Worm (Caenorhabditis elegans): ENCODE measurements around the gene C55A6.12.
A peak's percentile ranks its signal among the peaks of the same experiment; 100 is the strongest.

C55A6.12 gene

DNA sequence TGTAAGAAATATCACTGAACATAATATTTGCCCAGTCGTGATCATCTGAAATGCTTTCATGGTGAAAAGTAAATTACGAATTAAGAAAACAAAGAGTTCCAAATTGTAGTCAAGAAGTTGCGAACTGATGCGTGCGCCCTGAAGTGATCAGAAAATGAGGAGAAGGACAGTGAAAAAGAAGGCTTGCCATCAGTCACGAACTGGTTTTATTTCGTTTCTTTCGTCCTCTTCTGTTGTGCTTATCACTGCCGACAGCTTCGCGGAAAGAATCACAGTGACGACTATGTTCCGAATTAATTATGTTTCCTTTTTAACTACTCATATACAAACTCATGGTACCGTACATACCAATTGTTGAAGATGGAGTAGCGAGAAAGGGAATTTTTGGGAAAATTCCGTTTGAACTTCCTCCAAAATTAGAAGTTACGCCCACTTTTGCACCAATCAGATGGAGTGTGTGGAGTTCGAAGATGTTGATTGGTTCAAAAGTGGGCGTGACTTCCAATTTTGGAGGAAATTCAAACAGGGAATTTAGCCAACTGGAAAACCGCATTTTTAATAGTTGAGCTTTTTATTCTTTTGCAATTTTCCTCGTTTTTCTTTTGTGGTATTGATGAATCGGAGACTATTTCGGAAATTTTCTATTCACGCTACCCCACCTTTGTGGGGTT, at the start of gene C55A6.12:
TSS of gene C55A6.12 (minus strand) at position 51 of the 671 bp plus-strand sequence.
- TF ChIP-seq gmeb-1 (tag; optimal IDR thresholded peaks at IDR 0.05) (peak; percentile 10), elt-3 (tag; optimal IDR thresholded peaks at IDR 0.05) (no peak)

DNA sequence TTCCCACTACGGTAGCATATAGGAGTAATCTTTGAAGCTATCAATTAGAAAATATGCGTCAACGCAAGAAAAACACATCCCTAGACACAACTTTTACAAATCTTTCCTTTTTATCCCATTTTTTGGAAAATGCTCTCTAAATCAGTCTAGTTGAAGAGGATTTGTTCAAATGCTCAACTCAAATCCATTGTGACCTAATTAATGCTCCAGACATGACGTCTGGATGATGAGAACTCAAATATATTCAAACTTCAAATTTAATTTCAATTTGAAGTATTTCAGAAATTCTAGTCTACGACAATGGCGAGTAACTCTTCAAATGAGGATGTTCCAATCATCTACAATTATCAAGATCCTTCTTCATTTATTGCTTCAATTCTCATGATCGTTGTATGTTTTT, 49.4 kb upstream of the C55A6.12 start, which contains the start of gene srx-85:
TSS of gene srx-85 (plus strand) at position 301 of the 400 bp plus-strand sequence.
- TF ChIP-seq mdl-1 (tag; optimal IDR thresholded peaks at IDR 0.05) (no peak), elt-3 (tag; optimal IDR thresholded peaks at IDR 0.05) (no peak), gmeb-1 (tag; optimal IDR thresholded peaks at IDR 0.05) (no peak), nhr-23 (tag; optimal IDR thresholded peaks at IDR 0.05) (no peak), skn-1 (tag; optimal IDR thresholded peaks at IDR 0.05) (no peak), nhr-6 (tag; optimal IDR thresholded peaks at IDR 0.05) (no peak), lin-11 (tag; optimal IDR thresholded peaks at IDR 0.05) (no peak), sma-3 (GFP tag; optimal IDR thresholded peaks at IDR 0.05) (no peak), peb-1 (tag; optimal IDR thresholded peaks at IDR 0.05) (no peak), sem-4 (tag; optimal IDR thresholded peaks at IDR 0.05) (no peak), ztf-4 (tag; optimal IDR thresholded peaks at IDR 0.05) (no peak), egl-27 (tag; optimal IDR thresholded peaks at IDR 0.05) (no peak), crh-2 (tag; optimal IDR thresholded peaks at IDR 0.05) (no peak), lin-13 (GFP tag; optimal IDR thresholded peaks at IDR 0.05) (no peak)

DNA sequence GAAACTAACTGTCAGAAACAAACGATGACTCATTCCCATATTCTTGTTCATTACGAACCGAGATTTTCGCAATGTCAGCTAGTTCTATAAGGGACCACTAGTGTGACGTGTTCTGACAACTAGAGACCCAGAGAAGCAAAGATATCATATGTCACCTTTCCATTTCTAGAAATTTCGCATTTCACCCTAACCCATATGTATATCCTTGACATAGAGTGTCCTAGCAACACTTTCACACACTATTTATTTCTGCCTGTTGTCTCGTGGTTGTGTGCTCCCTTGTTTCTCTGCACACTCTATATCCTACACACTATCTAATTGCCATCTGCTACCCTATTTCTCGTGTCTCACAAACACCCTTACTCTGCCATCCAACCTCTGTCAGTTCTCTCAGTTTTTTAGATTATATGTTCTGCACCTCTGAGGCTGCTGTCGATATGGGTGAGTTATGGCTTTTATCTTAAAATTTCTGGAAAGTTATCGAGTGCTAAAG, 46.0 kb upstream of the C55A6.12 start, which contains the start of the genes F38B7.17 and F38B7.3:
TSS of gene F38B7.17 (minus strand) at position 51 of the 493 bp plus-strand sequence.
TSS of gene F38B7.3 (plus strand) at position 194 of the 493 bp plus-strand sequence.
- TF ChIP-seq ama-1 (optimal IDR thresholded peaks at IDR 0.05), result peak; percentile 79
- TF ChIP-seq ztf-4 (tag; optimal IDR thresholded peaks at IDR 0.05), result peak; percentile 37
- TF ChIP-seq nhr-237 (tag; optimal IDR thresholded peaks at IDR 0.05), result no peak
- peak; percentile 64 for TF ChIP-seq nhr-21 (tag; optimal IDR thresholded peaks at IDR 0.05)
- no peak for TF ChIP-seq nhr-77 (tag; optimal IDR thresholded peaks at IDR 0.05)
- peak in 1 of 2 experiments; percentile 70 for TF ChIP-seq lsy-2 (tag; optimal IDR thresholded peaks at IDR 0.05)
- no peak for TF ChIP-seq dmd-4 (tag; optimal IDR thresholded peaks at IDR 0.05)
- TF ChIP-seq nhr-11 (tag; optimal IDR thresholded peaks at IDR 0.05), result no peak
- TF ChIP-seq elt-1 (tag; optimal IDR thresholded peaks at IDR 0.05), result no peak
- no peak for TF ChIP-seq egl-27 (tag; optimal IDR thresholded peaks at IDR 0.05)
- TF ChIP-seq nhr-6 (tag; optimal IDR thresholded peaks at IDR 0.05), result peak; percentile 50
- TF ChIP-seq elt-3 (tag; optimal IDR thresholded peaks at IDR 0.05), result no peak
- no peak for TF ChIP-seq sma-3 (GFP tag; optimal IDR thresholded peaks at IDR 0.05)
- TF ChIP-seq nhr-10 (tag; optimal IDR thresholded peaks at IDR 0.05), result no peak
- no peak for TF ChIP-seq lin-11 (tag; optimal IDR thresholded peaks at IDR 0.05)
- peak; percentile 69 to 81 for TF ChIP-seq mdl-1 (tag; optimal IDR thresholded peaks at IDR 0.05)
- TF ChIP-seq unc-39 (tag; optimal IDR thresholded peaks at IDR 0.05), result no peak
- TF ChIP-seq aly-2 (tag; optimal IDR thresholded peaks at IDR 0.05), result no peak
- peak; percentile 69 for TF ChIP-seq crh-2 (tag; optimal IDR thresholded peaks at IDR 0.05)
- peak; percentile 44 for TF ChIP-seq unc-55 (GFP tag; optimal IDR thresholded peaks at IDR 0.05)
- no peak for TF ChIP-seq skn-1 (tag; optimal IDR thresholded peaks at IDR 0.05)
- no peak for TF ChIP-seq alr-1 (tag; optimal IDR thresholded peaks at IDR 0.05)
- TF ChIP-seq blmp-1 (tag; optimal IDR thresholded peaks at IDR 0.05; ENCODE audit: insufficient read depth), result peak; percentile 77
- TF ChIP-seq Y55F3AM.14 (GFP tag; optimal IDR thresholded peaks at IDR 0.05), result no peak
- TF ChIP-seq nhr-12 (tag; optimal IDR thresholded peaks at IDR 0.05), result no peak
- no peak for TF ChIP-seq ztf-1 (GFP tag; conservative IDR thresholded peaks at IDR 0.05)
- no peak for TF ChIP-seq lin-39 (tag; optimal IDR thresholded peaks at IDR 0.05)
- TF ChIP-seq nhr-23 (tag; optimal IDR thresholded peaks at IDR 0.05), result no peak
- TF ChIP-seq F13H6.1 (tag; optimal IDR thresholded peaks at IDR 0.05), result peak; percentile 64
- no peak for TF ChIP-seq peb-1 (tag; optimal IDR thresholded peaks at IDR 0.05)
- no peak for TF ChIP-seq ceh-82 (tag; optimal IDR thresholded peaks at IDR 0.05)
- TF ChIP-seq ceh-16 (tag; optimal IDR thresholded peaks at IDR 0.05), result no peak
- peak; percentile 70 for TF ChIP-seq sma-9 (GFP tag; optimal IDR thresholded peaks at IDR 0.05)
- no peak for TF ChIP-seq sma-9 (tag; optimal IDR thresholded peaks at IDR 0.05)
- TF ChIP-seq snpc-4 (tag; optimal IDR thresholded peaks at IDR 0.05), result no peak
- TF ChIP-seq sem-4 (tag; optimal IDR thresholded peaks at IDR 0.05), result no peak
- TF ChIP-seq ZK546.5 (tag; optimal IDR thresholded peaks at IDR 0.05), result no peak
- TF ChIP-seq fos-1 (tag; optimal IDR thresholded peaks at IDR 0.05), result peak; percentile 56
- no peak for TF ChIP-seq R02D3.7 (tag; optimal IDR thresholded peaks at IDR 0.05)
- TF ChIP-seq C34F6.9 (tag; optimal IDR thresholded peaks at IDR 0.05), result peak; percentile 89
- TF ChIP-seq mab-5 (tag; optimal IDR thresholded peaks at IDR 0.05), result no peak
- TF ChIP-seq zag-1 (tag; optimal IDR thresholded peaks at IDR 0.05), result no peak
- TF ChIP-seq nhr-129 (tag; optimal IDR thresholded peaks at IDR 0.05), result peak; percentile 85
- TF ChIP-seq gmeb-1 (tag; optimal IDR thresholded peaks at IDR 0.05), result no peak
- peak; percentile 38 for TF ChIP-seq lin-13 (GFP tag; optimal IDR thresholded peaks at IDR 0.05)
- no peak for TF ChIP-seq unc-62 (GFP tag; optimal IDR thresholded peaks at IDR 0.05)
- TF ChIP-seq ztf-11 (tag; optimal IDR thresholded peaks at IDR 0.05), result no peak
- no peak for TF ChIP-seq mbf-1 (tag; optimal IDR thresholded peaks at IDR 0.05)

Measured in whole organism, L2 larva.